Worm (Caenorhabditis elegans) whole organism, late embryonic: ENCODE measurements around the gene noa-1.

Experiments
- C08G9.2 ChIP-seq: sonication (generic microtip); optimal IDR thresholded peaks from 2 replicates; lab custom pipeline; 2016; ENCODE audit warnings: mild to moderate bottlenecking, missing genetic modification characterization, moderate library complexity, missing compliant biosample characterization
- F13H6.1 ChIP-seq: sonication (generic microtip); optimal IDR thresholded peaks from 2 replicates; lab custom pipeline; 2016; ENCODE audit warnings: missing genetic modification characterization, missing compliant biosample characterization
- K02D7.2 ChIP-seq: sonication (generic microtip); optimal IDR thresholded peaks from 2 replicates; lab custom pipeline; 2017; ENCODE audit warnings: mild to moderate bottlenecking, missing genetic modification characterization, missing compliant biosample characterization
- K09A11.1 ChIP-seq: sonication (generic microtip); optimal IDR thresholded peaks from 2 replicates; lab custom pipeline; 2017; ENCODE audit warnings: antibody characterized with exemption, mild to moderate bottlenecking, missing genetic modification characterization, missing compliant biosample characterization; ENCODE audit not compliant: insufficient read depth
- T23F11.4 ChIP-seq: fragments of 200-800 bp; sonication (Bioruptor generic); optimal IDR thresholded peaks from 2 replicates; lab custom pipeline; 2018; ENCODE audit warnings: mild to moderate bottlenecking, missing genetic modification characterization, missing compliant biosample characterization
- Y22D7AL.16 ChIP-seq: sonication (generic microtip); optimal IDR thresholded peaks from 2 replicates; lab custom pipeline; 2016; ENCODE audit warnings: missing genetic modification characterization, missing compliant biosample characterization
- ama-1 ChIP-seq: fragments of 150-350 bp; optimal IDR thresholded peaks from 2 replicates; lab custom pipeline; 2014
- ceh-14 ChIP-seq: sonication (generic microtip); optimal IDR thresholded peaks from 2 replicates; lab custom pipeline; 2016; ENCODE audit warnings: missing genotype, missing genetic modification characterization, missing compliant biosample characterization
- ceh-18 ChIP-seq: sonication (generic microtip); optimal IDR thresholded peaks from 2 replicates; lab custom pipeline; 2016; ENCODE audit warnings: missing genetic modification characterization, missing compliant biosample characterization
- ceh-19 ChIP-seq: fragments of 200-800 bp; sonication (Bioruptor generic); optimal IDR thresholded peaks from 2 replicates; lab custom pipeline; 2018; ENCODE audit warnings: mild to moderate bottlenecking, missing genetic modification characterization, missing compliant biosample characterization
- ceh-22 ChIP-seq: sonication (generic microtip); optimal IDR thresholded peaks from 2 replicates; lab custom pipeline; 2017; ENCODE audit warnings: missing biosample characterization, missing genetic modification characterization
- ceh-24 ChIP-seq: sonication (generic microtip); optimal IDR thresholded peaks from 2 replicates; lab custom pipeline; 2016; ENCODE audit warnings: mild to moderate bottlenecking, missing genetic modification characterization, missing compliant biosample characterization
- ceh-30 ChIP-seq: fragments of 150-350 bp; optimal IDR thresholded peaks from 2 replicates; lab custom pipeline; 2014; ENCODE audit warnings: missing biosample characterization, missing genetic modification characterization
- ceh-31 ChIP-seq: sonication (generic microtip); optimal IDR thresholded peaks from 2 replicates; lab custom pipeline; 2016; ENCODE audit warnings: missing genetic modification characterization, missing compliant biosample characterization
- ceh-6 ChIP-seq: fragments of 200-800 bp; sonication (Bioruptor generic); optimal IDR thresholded peaks from 2 replicates; lab custom pipeline; 2018; ENCODE audit warnings: mild to moderate bottlenecking, missing genetic modification characterization, missing compliant biosample characterization
- dmd-4 ChIP-seq: sonication (generic microtip); optimal IDR thresholded peaks from 2 replicates; lab custom pipeline; 2016; ENCODE audit warnings: borderline replicate concordance, missing genetic modification characterization, missing compliant biosample characterization
- elt-4 ChIP-seq: sonication (generic microtip); optimal IDR thresholded peaks from 2 replicates; lab custom pipeline; 2016; ENCODE audit warnings: missing genetic modification characterization, missing compliant biosample characterization
- eyg-1 ChIP-seq: sonication (generic microtip); optimal IDR thresholded peaks from 2 replicates; lab custom pipeline; 2016; ENCODE audit warnings: missing genotype, missing genetic modification characterization, missing compliant biosample characterization
- fkh-10 ChIP-seq: fragments of 150-350 bp; optimal IDR thresholded peaks from 2 replicates; lab custom pipeline; 2014; ENCODE audit warnings: missing biosample characterization, missing genetic modification reagents, missing genetic modification characterization
- fkh-6 ChIP-seq: sonication (generic microtip); optimal IDR thresholded peaks from 2 replicates; lab custom pipeline; 2016; ENCODE audit warnings: missing genetic modification characterization, missing compliant biosample characterization
- hlh-15 ChIP-seq: sonication (generic microtip); optimal IDR thresholded peaks from 2 replicates; lab custom pipeline; 2016; ENCODE audit warnings: missing genetic modification characterization, missing compliant biosample characterization
- hlh-6 ChIP-seq: sonication (generic microtip); optimal IDR thresholded peaks from 2 replicates; lab custom pipeline; 2016; ENCODE audit warnings: missing genotype, missing genetic modification characterization, missing compliant biosample characterization
- lin-11 ChIP-seq: fragments of 200-800 bp; sonication (Bioruptor generic); optimal IDR thresholded peaks from 2 replicates; lab custom pipeline; 2018; ENCODE audit warnings: mild to moderate bottlenecking, missing genetic modification characterization, missing compliant biosample characterization
- nhr-11 ChIP-seq: fragments of 150-350 bp; optimal IDR thresholded peaks from 2 replicates; lab custom pipeline; 2014; ENCODE audit warnings: missing biosample characterization, missing genetic modification characterization
- npax-4 ChIP-seq: sonication (generic microtip); optimal IDR thresholded peaks from 2 replicates; lab custom pipeline; 2016; ENCODE audit warnings: missing genetic modification characterization, missing compliant biosample characterization
- odd-2 ChIP-seq: sonication (generic microtip); optimal IDR thresholded peaks from 2 replicates; lab custom pipeline; 2017; ENCODE audit warnings: antibody characterized with exemption, mild to moderate bottlenecking, missing genetic modification characterization, missing compliant biosample characterization
- pag-3 ChIP-seq: sonication (generic microtip); optimal IDR thresholded peaks from 2 replicates; lab custom pipeline; 2016; ENCODE audit warnings: missing compliant biosample characterization, missing genetic modification characterization, borderline replicate concordance
- pax-1 ChIP-seq: fragments of 150-350 bp; optimal IDR thresholded peaks from 2 replicates; lab custom pipeline; 2014; ENCODE audit warnings: missing biosample characterization, missing genetic modification characterization
- pha-2 ChIP-seq: sonication (generic microtip); optimal IDR thresholded peaks from 2 replicates; lab custom pipeline; 2017; ENCODE audit warnings: mild to moderate bottlenecking, missing genetic modification characterization, missing compliant biosample characterization
- pha-4 ChIP-seq: fragments of 150-350 bp; optimal IDR thresholded peaks from 2 replicates; lab custom pipeline; 2018; ENCODE audit warnings: missing biosample characterization, missing genetic modification reagents, missing genetic modification characterization
- rnt-1 ChIP-seq: sonication (generic microtip); optimal IDR thresholded peaks from 2 replicates; lab custom pipeline; 2016; ENCODE audit warnings: missing genetic modification characterization, missing compliant biosample characterization
- sox-2 ChIP-seq: fragments of 200-800 bp; sonication (Bioruptor generic); IDR thresholded peaks from 2 replicates; pipeline ENCODE4 v1.3.6; 2022; ENCODE audit warnings: missing genetic modification reagents, missing genetic modification characterization, missing compliant biosample characterization
- sox-4 ChIP-seq: sonication (generic microtip); optimal IDR thresholded peaks from 2 replicates; lab custom pipeline; 2017; ENCODE audit warnings: mild to moderate bottlenecking, missing genetic modification characterization, inconsistent platforms, missing compliant biosample characterization
- tbx-7 ChIP-seq: sonication (generic microtip); optimal IDR thresholded peaks from 2 replicates; lab custom pipeline; 2016; ENCODE audit warnings: missing genotype, missing genetic modification characterization, missing compliant biosample characterization
- ttx-3 ChIP-seq: sonication (generic microtip); optimal IDR thresholded peaks from 2 replicates; lab custom pipeline; 2016; ENCODE audit warnings: missing genetic modification reagents, missing genetic modification characterization, missing compliant biosample characterization
- unc-42 ChIP-seq: sonication (generic microtip); optimal IDR thresholded peaks from 2 replicates; lab custom pipeline; 2016; ENCODE audit warnings: missing genotype, missing genetic modification characterization, missing compliant biosample characterization
- unc-55 ChIP-seq: sonication (generic microtip); optimal IDR thresholded peaks from 2 replicates; lab custom pipeline; 2017; ENCODE audit warnings: missing biosample characterization, missing genetic modification reagents, missing genetic modification characterization
- unc-86 ChIP-seq: sonication (generic microtip); optimal IDR thresholded peaks from 2 replicates; lab custom pipeline; 2016; ENCODE audit warnings: missing genetic modification characterization, missing compliant biosample characterization
- ztf-16 ChIP-seq: sonication (generic microtip); optimal IDR thresholded peaks from 2 replicates; lab custom pipeline; 2017; ENCODE audit warnings: missing genetic modification characterization, missing compliant biosample characterization

The noa-1 gene

ce11 chrII:13542991-13543390, 2.1 kb upstream of the noa-1 start:
- TF ChIP-seq elt-4 (no peak), ceh-14 (tag; lab: Kevin White, UChicago) (no peak), eyg-1 (tag; lab: Kevin White, UChicago) (no peak), odd-2 (tag; lab: Kevin White, UChicago) (no peak), sox-2 (GFP tag; lab: Robert Waterston, UW) (no peak), unc-86 (no peak), ceh-19 (no peak), ceh-30 (tag; lab: Kevin White, UChicago) (no peak), tbx-7 (tag; lab: Kevin White, UChicago) (no peak), ceh-18 (no peak), unc-55 (no peak), lin-11 (tag; lab: Kevin White, UChicago) (no peak), C08G9.2 (tag; lab: Kevin White, UChicago) (no peak), hlh-15 (tag; lab: Kevin White, UChicago) (no peak), nhr-11 (tag; lab: Kevin White, UChicago) (no peak), dmd-4 (tag; lab: Kevin White, UChicago) (no peak), ceh-22 (tag; lab: Kevin White, UChicago) (no peak), fkh-10 (no peak)

- no peak for TF ChIP-seq T23F11.4 (GFP tag; lab: Kevin White, UChicago)
- no peak for TF ChIP-seq ceh-19
- no peak for TF ChIP-seq fkh-6 (tag; lab: Kevin White, UChicago)
- no peak for TF ChIP-seq pha-2 (tag; lab: Kevin White, UChicago)
- TF ChIP-seq Y22D7AL.16 (tag; lab: Kevin White, UChicago): no peak
- TF ChIP-seq ceh-31: no peak
- TF ChIP-seq unc-86: no peak
- no peak for TF ChIP-seq rnt-1 (tag; lab: Kevin White, UChicago)
- TF ChIP-seq npax-4 (tag; lab: Kevin White, UChicago): no peak
These were observed 9.7 kb downstream of the noa-1 start, which contains the start of gene snx-14 for ce11 chrII:13531118-13531517. TSS of gene snx-14 (minus strand) at chrII:13531218.

- TF ChIP-seq ztf-16 (tag; lab: Kevin White, UChicago) (no peak), eyg-1 (tag; lab: Kevin White, UChicago) (no peak), K02D7.2 (no peak), ama-1 (lab: Kevin White, UChicago) (no peak), F13H6.1 (tag; lab: Kevin White, UChicago) (no peak), ttx-3 (tag; lab: Kevin White, UChicago) (no peak), pha-4 (tag; lab: Kevin White, UChicago) (no peak)
These were observed 10.2 kb downstream of the noa-1 start for ce11 chrII:13530657-13531056.

- TF ChIP-seq Y22D7AL.16 (tag; lab: Kevin White, UChicago): no peak
- no peak for TF ChIP-seq pax-1 (tag; lab: Kevin White, UChicago)
These were observed 11.7 kb downstream of the noa-1 start for ce11 chrII:13529131-13529530.

ce11 chrII:13521977-13522404, 18.9 kb downstream of the noa-1 start:
- no peak for TF ChIP-seq ceh-24 (tag; lab: Kevin White, UChicago)
- no peak for TF ChIP-seq unc-42 (tag; lab: Kevin White, UChicago)
- no peak for TF ChIP-seq ceh-30 (tag; lab: Kevin White, UChicago)
- TF ChIP-seq pag-3 (tag; lab: Kevin White, UChicago): no peak
- no peak for TF ChIP-seq K09A11.1 (tag; lab: Kevin White, UChicago)
- no peak for TF ChIP-seq fkh-10
- TF ChIP-seq ceh-6 (GFP tag; lab: Kevin White, UChicago): no peak
- no peak for TF ChIP-seq dmd-4 (tag; lab: Kevin White, UChicago)
- no peak for TF ChIP-seq hlh-6 (tag; lab: Kevin White, UChicago)
- no peak for TF ChIP-seq sox-4 (tag; lab: Kevin White, UChicago)
- TF ChIP-seq fkh-6 (tag; lab: Kevin White, UChicago): no peak
